Fruit fly (Drosophila melanogaster) whole organism, wandering third instar larva: ENCODE measurements around the gene fbl.
A peak's percentile ranks its signal among the peaks of the same experiment; 100 is the strongest.

Source experiments
- Abd-B ChIP-seq: fragments of >200 bp; optimal IDR thresholded peaks from 2 replicates; lab custom pipeline; 2017; ENCODE audit warnings: missing biosample characterization, missing genetic modification characterization
- CG32264 ChIP-seq: fragments of 200-800 bp; sonication (Bioruptor generic); optimal IDR thresholded peaks from 2 replicates; lab custom pipeline; 2016; ENCODE audit warnings: missing biosample characterization, missing genetic modification characterization
- CG9705 ChIP-seq: fragments of 200-800 bp; sonication (Bioruptor generic); optimal IDR thresholded peaks from 2 replicates; lab custom pipeline; 2018; ENCODE audit warnings: missing biosample characterization, mild to moderate bottlenecking, missing genetic modification characterization
- CrebA ChIP-seq: fragments of 200-800 bp; sonication (Bioruptor generic); optimal IDR thresholded peaks from 2 replicates; lab custom pipeline; 2016; ENCODE audit warnings: missing biosample characterization, mild to moderate bottlenecking, missing genetic modification characterization, borderline replicate concordance
- Dfd ChIP-seq: fragments of >200 bp; optimal IDR thresholded peaks from 2 replicates; lab custom pipeline; 2017; ENCODE audit warnings: missing biosample characterization, missing genetic modification characterization
- Dif ChIP-seq: fragments of 200-275, 200-300 bp; sonication (Bioruptor generic); optimal IDR thresholded peaks from 2 replicates; lab custom pipeline; 2018; ENCODE audit warnings: missing biosample characterization, missing genetic modification characterization; ENCODE audit not compliant: partially characterized antibody
- GATAd ChIP-seq: sonication (Bioruptor generic); optimal IDR thresholded peaks from 2 replicates; lab custom pipeline; 2016; ENCODE audit warnings: missing biosample characterization, missing genetic modification characterization
- HLH106 ChIP-seq: fragments of 200-800 bp; optimal IDR thresholded peaks from 3 replicates; lab custom pipeline; 2019; ENCODE audit warnings: missing biosample characterization, mild to moderate bottlenecking, missing genetic modification characterization, moderate library complexity
- Hnf4 ChIP-seq: fragments of 200-800 bp; sonication (Bioruptor generic); optimal IDR thresholded peaks from 2 replicates; lab custom pipeline; 2016; ENCODE audit warnings: missing biosample characterization, mild to moderate bottlenecking, missing genetic modification characterization
- Hr78 ChIP-seq: fragments of >200 bp; optimal IDR thresholded peaks from 2 replicates; lab custom pipeline; 2017; ENCODE audit warnings: missing biosample characterization, missing genetic modification characterization
- Hr83 ChIP-seq: fragments of 200-300 bp; sonication (Bioruptor generic); optimal IDR thresholded peaks from 2 replicates; lab custom pipeline; 2016; ENCODE audit warnings: missing biosample characterization, mild to moderate bottlenecking, missing genetic modification characterization, moderate library complexity; ENCODE audit not compliant: poor library complexity, severe bottlenecking
- Jra ChIP-seq: sonication (Bioruptor generic); optimal IDR thresholded peaks from 2 replicates; lab custom pipeline; 2016; ENCODE audit warnings: missing biosample characterization, missing genetic modification characterization
- Mio ChIP-seq: sonication (Bioruptor generic); optimal IDR thresholded peaks from 2 replicates; lab custom pipeline; 2016; ENCODE audit warnings: missing biosample characterization, missing genetic modification characterization
- Myc ChIP-seq: fragments of >200 bp; optimal IDR thresholded peaks from 2 replicates; lab custom pipeline; 2017
- N ChIP-seq: fragments of >200 bp; optimal IDR thresholded peaks from 2 replicates; lab custom pipeline; 2018; ENCODE audit warnings: missing biosample characterization, missing external identifiers, missing genetic modification characterization
- OdsH ChIP-seq: fragments of 200-800 bp; sonication (Bioruptor generic); optimal IDR thresholded peaks from 2 replicates; lab custom pipeline; 2016; ENCODE audit warnings: missing biosample characterization, mild to moderate bottlenecking, missing genetic modification characterization
- Rel ChIP-seq, 2 experiments: fragments of 200-800 bp; sonication (Bioruptor generic) in 1 of 2; optimal IDR thresholded peaks; 2 replicates in 1 of 2; 3 replicates in 1 of 2; lab custom pipeline; 2016 to 2019; ENCODE audit warnings: mild to moderate bottlenecking in 2 of 2, missing biosample characterization in 2 of 2, missing genetic modification characterization in 2 of 2, moderate library complexity in 1 of 2
- Sp1 ChIP-seq: fragments of 200-800 bp; sonication (Bioruptor generic); optimal IDR thresholded peaks from 3 replicates; lab custom pipeline; 2019; ENCODE audit warnings: missing biosample characterization, mild to moderate bottlenecking, missing genetic modification characterization, moderate library complexity
- Vsx2 ChIP-seq: fragments of 200-300, 225-300 bp; sonication (Bioruptor generic); optimal IDR thresholded peaks from 2 replicates; lab custom pipeline; 2018; ENCODE audit warnings: missing biosample characterization, missing genetic modification characterization; ENCODE audit not compliant: partially characterized antibody
- br ChIP-seq: fragments of 200-800 bp; sonication (Bioruptor generic); optimal IDR thresholded peaks from 2 replicates; lab custom pipeline; 2016; ENCODE audit warnings: missing biosample characterization, missing genetic modification characterization
- brk ChIP-seq: fragments of 200-800 bp; sonication (Bioruptor generic); optimal IDR thresholded peaks from 2 replicates; lab custom pipeline; 2016; ENCODE audit warnings: missing biosample characterization, mild to moderate bottlenecking, missing genetic modification characterization
- dl ChIP-seq, 2 experiments: fragments of 175-275, 200-275 bp in 1 of 2; fragments of 200-275 bp in 1 of 2; sonication (Bioruptor generic); optimal IDR thresholded peaks; lab custom pipeline; 2018; ENCODE audit warnings: mild to moderate bottlenecking in 2 of 2, missing biosample characterization in 2 of 2, missing genetic modification characterization in 2 of 2, moderate library complexity in 2 of 2; ENCODE audit not compliant: partially characterized antibody in 2 of 2, insufficient read depth in 1 of 2
- dmrt93B ChIP-seq: fragments of 200-800 bp; sonication (Bioruptor generic); optimal IDR thresholded peaks from 2 replicates; lab custom pipeline; 2018; ENCODE audit warnings: missing biosample characterization, mild to moderate bottlenecking, missing genetic modification characterization
- dsf ChIP-seq: sonication (Bioruptor generic); optimal IDR thresholded peaks from 2 replicates; lab custom pipeline; 2016; ENCODE audit warnings: missing biosample characterization, missing genetic modification characterization, borderline replicate concordance
- ey ChIP-seq: fragments of 200-800 bp; sonication (Bioruptor generic); optimal IDR thresholded peaks from 2 replicates; lab custom pipeline; 2016; ENCODE audit warnings: missing biosample characterization, missing genetic modification characterization
- foxo ChIP-seq, 2 experiments: fragments of 200-800 bp; sonication (Bioruptor generic); optimal IDR thresholded peaks; 2 replicates in 1 of 2; 3 replicates in 1 of 2; lab custom pipeline; 2016 to 2017; ENCODE audit warnings: missing biosample characterization in 2 of 2, missing genetic modification characterization in 2 of 2
- fru ChIP-seq: fragments of 200-800 bp; sonication (Bioruptor generic); optimal IDR thresholded peaks from 3 replicates; lab custom pipeline; 2016; ENCODE audit warnings: missing biosample characterization, mild to moderate bottlenecking, missing genetic modification characterization
- h ChIP-seq: fragments of 200-800 bp; sonication (Bioruptor generic); optimal IDR thresholded peaks from 3 replicates; lab custom pipeline; 2016; ENCODE audit warnings: missing biosample characterization, mild to moderate bottlenecking, missing genetic modification characterization
- jim ChIP-seq: fragments of 175-275, 200-325 bp; sonication (Bioruptor generic); optimal IDR thresholded peaks from 2 replicates; lab custom pipeline; 2016; ENCODE audit warnings: missing biosample characterization, mild to moderate bottlenecking, missing genetic modification characterization
- lola ChIP-seq: fragments of >200 bp; optimal IDR thresholded peaks from 2 replicates; lab custom pipeline; 2017; ENCODE audit warnings: missing biosample characterization, missing genetic modification characterization
- pan ChIP-seq: fragments of >200 bp; optimal IDR thresholded peaks from 2 replicates; lab custom pipeline; 2017
- psq ChIP-seq: fragments of 200-800 bp; sonication (Bioruptor generic); optimal IDR thresholded peaks from 3 replicates; lab custom pipeline; 2017; ENCODE audit warnings: missing biosample characterization, mild to moderate bottlenecking, missing genetic modification characterization, moderate library complexity
- rgr ChIP-seq: fragments of 200-800 bp; sonication (Bioruptor generic); optimal IDR thresholded peaks from 3 replicates; lab custom pipeline; 2016; ENCODE audit warnings: missing biosample characterization, mild to moderate bottlenecking, missing genetic modification characterization
- sage ChIP-seq: fragments of 200-800 bp; sonication (Bioruptor generic); optimal IDR thresholded peaks from 2 replicates; lab custom pipeline; 2016; ENCODE audit warnings: missing biosample characterization, mild to moderate bottlenecking, missing genetic modification characterization
- sv ChIP-seq: fragments of 200-800 bp; sonication (Bioruptor generic); optimal IDR thresholded peaks from 3 replicates; lab custom pipeline; 2016; ENCODE audit warnings: missing biosample characterization, missing genetic modification characterization
- tai ChIP-seq: sonication (Bioruptor generic); optimal IDR thresholded peaks from 2 replicates; lab custom pipeline; 2016; ENCODE audit warnings: missing biosample characterization, missing genetic modification characterization
- usp ChIP-seq: fragments of >200 bp; optimal IDR thresholded peaks from 2 replicates; lab custom pipeline; 2017; ENCODE audit warnings: missing biosample characterization, missing genetic modification characterization
- woc ChIP-seq: sonication (Bioruptor generic); optimal IDR thresholded peaks from 2 replicates; lab custom pipeline; 2016; ENCODE audit warnings: missing biosample characterization, mild to moderate bottlenecking, missing genetic modification characterization

Gene fbl

dm6 chr3L:20399550-20400109, 15.4 kb downstream of the fbl start:
- TF ChIP-seq sv (peak; percentile 87), fru (GFP tag; lab: Kevin White, UChicago) (peak; percentile 90), Abd-B (GFP tag; lab: Kevin White, UChicago) (no peak), N (GFP tag; lab: Kevin White, UChicago) (no peak), CG32264 (GFP tag; lab: Kevin White, UChicago) (peak; percentile 49), CrebA (GFP tag; lab: Kevin White, UChicago) (no peak), pan (lab: Kevin White, UChicago) (no peak), Dfd (GFP tag; lab: Kevin White, UChicago) (no peak), Rel (GFP tag; optimal IDR thresholded peaks at IDR 0.05; lab: Kevin White, UChicago) (peak; percentile 1), Rel (tag; optimal IDR thresholded peaks at IDR 0.05; lab: Kevin White, UChicago) (peak; percentile 71), foxo (GFP tag; optimal IDR thresholded peaks at IDR 0.05; lab: Kevin White, UChicago) (peak; percentile 55 to 91), CG9705 (GFP tag; lab: Kevin White, UChicago) (peak; percentile 85), Jra (GFP tag; lab: Kevin White, UChicago) (peak; percentile 71), usp (GFP tag; lab: Kevin White, UChicago) (no peak), GATAd (GFP tag; lab: Kevin White, UChicago) (no peak), dmrt93B (GFP tag; lab: Kevin White, UChicago) (peak; percentile 78), ey (peak; percentile 89), HLH106 (tag; lab: Kevin White, UChicago) (peak; percentile 91), dl (GFP tag; optimal IDR thresholded peaks at IDR 0.05; lab: Kevin White, UChicago; ENCODE audit: insufficient read depth in 1 of 2, partially characterized antibody in 2 of 2) (no peak), Myc (no peak), dsf (GFP tag; lab: Kevin White, UChicago) (no peak), h (GFP tag; lab: Kevin White, UChicago) (peak; percentile 91), Dif (GFP tag; lab: Kevin White, UChicago) (no peak), Vsx2 (no peak), tai (peak; percentile 79), sage (peak; percentile 83), jim (GFP tag; lab: Kevin White, UChicago) (peak; percentile 18), Hnf4 (GFP tag; lab: Kevin White, UChicago) (peak; percentile 80), Hr78 (no peak), brk (GFP tag; lab: Kevin White, UChicago) (peak; percentile 83), woc (GFP tag; lab: Kevin White, UChicago) (peak; percentile 83), Sp1 (GFP tag; lab: Kevin White, UChicago) (peak; percentile 93), psq (GFP tag; lab: Kevin White, UChicago) (peak; percentile 81), br (peak; percentile 80), rgr (GFP tag; lab: Kevin White, UChicago) (peak; percentile 90), OdsH (peak; percentile 91), Hr83 (peak; percentile 70), lola (GFP tag; lab: Kevin White, UChicago) (no peak), Mio (GFP tag; lab: Kevin White, UChicago) (peak; percentile 82)

- TF ChIP-seq dmrt93B (GFP tag; lab: Kevin White, UChicago) (no peak), Dif (GFP tag; lab: Kevin White, UChicago) (no peak), Myc (no peak), tai (no peak), GATAd (GFP tag; lab: Kevin White, UChicago) (no peak), rgr (GFP tag; lab: Kevin White, UChicago) (no peak), br (no peak), h (GFP tag; lab: Kevin White, UChicago) (no peak), N (GFP tag; lab: Kevin White, UChicago) (no peak), ey (no peak)
- TF ChIP-seq, all 38 proteins: peak for 0
Measured at dm6 chr3L:20400515-20400914, 16.3 kb downstream of the fbl start.
